Worm (Caenorhabditis elegans): ENCODE results near the gene szy-20.
A peak's percentile ranks its signal among the peaks of the same experiment; 100 is the strongest.

szy-20 gene

DNA sequence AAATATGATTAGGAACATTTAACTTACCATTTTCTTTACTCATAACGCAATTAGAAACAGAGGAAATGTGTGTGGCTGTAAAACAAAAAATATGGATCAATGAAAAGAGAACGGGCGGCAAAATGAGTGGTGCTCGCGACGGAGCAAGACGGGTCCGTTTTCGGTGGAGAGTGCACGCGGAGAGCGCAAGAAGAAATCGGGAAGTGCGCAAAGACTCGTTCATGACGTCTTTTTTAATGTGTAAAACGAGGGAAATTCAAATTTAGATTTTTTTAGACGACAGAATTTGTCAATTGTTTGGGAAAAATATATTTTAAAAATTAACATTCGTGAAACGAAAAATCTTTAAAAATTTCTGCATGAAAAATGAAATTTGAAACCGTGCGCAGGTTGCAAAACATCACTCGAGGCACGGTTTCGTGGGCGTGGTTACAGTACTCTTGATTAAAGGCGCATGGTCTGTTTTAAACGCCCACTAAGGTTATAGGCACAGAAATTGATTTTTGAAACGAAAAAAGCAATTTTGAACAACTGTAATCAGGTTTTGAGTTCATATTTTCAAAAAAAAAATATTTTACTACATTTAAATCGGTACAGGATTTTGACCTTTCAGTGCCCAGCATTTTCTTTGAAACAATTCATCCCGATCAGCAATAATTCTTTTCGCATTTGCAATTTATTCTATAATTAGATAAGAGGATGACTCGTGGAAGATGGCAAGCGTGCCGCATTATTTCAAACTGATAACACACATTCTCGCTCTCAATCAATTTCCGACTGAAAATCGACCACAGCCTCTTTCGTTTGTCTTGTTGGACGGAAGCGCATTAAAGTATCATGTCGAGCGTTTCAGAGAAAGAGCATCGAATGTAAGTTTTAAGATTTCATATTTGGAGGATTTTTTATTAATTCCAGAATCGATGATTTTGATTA lies at the start of gene szy-20, which contains the start of gene C18E9.5:
Gene szy-20 (minus strand): TSS at position 83 of the 933 bp plus-strand sequence.
Gene C18E9.5 (plus strand): TSS at position 730 of the 933 bp plus-strand sequence.
- no peak for TF ChIP-seq dao-5 (tag; optimal IDR thresholded peaks at IDR 0.05)
- TF ChIP-seq W03F9.2 (tag; optimal IDR thresholded peaks at IDR 0.05), result peak; percentile 64
- peak; percentile 75 for TF ChIP-seq him-1 (tag; optimal IDR thresholded peaks at IDR 0.05)

- TF ChIP-seq him-1 (tag; optimal IDR thresholded peaks at IDR 0.05) (no peak), W03F9.2 (tag; optimal IDR thresholded peaks at IDR 0.05) (no peak), dao-5 (tag; optimal IDR thresholded peaks at IDR 0.05) (no peak)
Observed at ce11 chrII:9017628-9018027, 48.5 kb upstream of the szy-20 start.

DNA sequence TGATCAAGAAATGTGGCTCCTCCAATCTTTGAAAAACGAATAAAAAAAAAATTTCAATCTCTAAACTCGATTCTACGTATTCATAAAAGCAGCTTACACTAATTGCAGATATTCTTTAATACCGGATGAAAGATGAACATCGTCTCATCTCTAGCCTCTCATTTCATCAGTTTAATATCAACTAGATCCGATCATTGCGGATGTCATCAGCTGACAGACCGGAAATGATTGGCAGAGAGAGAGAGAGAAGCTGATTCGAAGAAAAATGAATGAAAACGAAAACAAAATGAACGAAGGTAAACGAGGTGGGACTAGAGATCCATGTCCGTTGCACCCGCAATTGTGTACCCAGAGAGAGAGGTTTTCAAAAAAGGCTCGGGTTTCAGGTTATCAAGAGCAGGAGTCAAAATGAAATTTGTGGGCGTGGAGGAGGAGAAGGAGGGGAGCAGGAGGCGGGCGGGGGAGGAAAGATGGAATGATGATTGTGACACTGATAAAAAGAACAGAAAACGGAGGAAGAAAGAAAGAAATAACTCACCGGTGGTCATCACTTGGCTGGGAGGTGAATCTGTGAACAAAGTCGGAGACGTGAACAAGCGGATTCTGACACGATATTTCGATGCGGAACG lies 45.9 kb upstream of the szy-20 start:
- no peak for TF ChIP-seq W03F9.2 (tag; optimal IDR thresholded peaks at IDR 0.05)
- no peak for TF ChIP-seq him-1 (tag; optimal IDR thresholded peaks at IDR 0.05)
- no peak for TF ChIP-seq dao-5 (tag; optimal IDR thresholded peaks at IDR 0.05)

DNA sequence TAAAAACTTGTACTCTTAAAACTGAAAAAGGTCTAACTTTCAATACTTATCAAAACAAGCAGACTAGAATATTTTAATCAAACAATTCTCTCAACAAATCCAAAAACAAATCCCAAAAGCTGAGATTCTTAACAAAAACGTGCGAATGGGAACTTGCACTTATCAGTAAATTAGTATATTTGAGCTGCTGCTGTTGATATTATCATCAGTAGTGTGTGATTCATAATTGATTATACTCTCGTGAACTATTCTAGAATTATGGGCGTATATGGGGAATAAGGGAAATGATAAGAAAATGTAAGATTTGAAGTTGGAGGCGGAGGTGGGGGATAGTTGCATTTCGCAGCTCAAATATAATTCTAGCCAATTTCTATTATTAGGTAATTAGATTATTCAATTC lies 45.1 kb upstream of the szy-20 start:
- TF ChIP-seq him-1 (tag; optimal IDR thresholded peaks at IDR 0.05) (no peak), W03F9.2 (tag; optimal IDR thresholded peaks at IDR 0.05) (no peak), dao-5 (tag; optimal IDR thresholded peaks at IDR 0.05) (no peak)

ce11 chrII:9013341-9013740 lies 44.2 kb upstream of the szy-20 start:
- TF ChIP-seq W03F9.2 (tag; optimal IDR thresholded peaks at IDR 0.05) (no peak), dao-5 (tag; optimal IDR thresholded peaks at IDR 0.05) (no peak), him-1 (tag; optimal IDR thresholded peaks at IDR 0.05) (no peak)

DNA sequence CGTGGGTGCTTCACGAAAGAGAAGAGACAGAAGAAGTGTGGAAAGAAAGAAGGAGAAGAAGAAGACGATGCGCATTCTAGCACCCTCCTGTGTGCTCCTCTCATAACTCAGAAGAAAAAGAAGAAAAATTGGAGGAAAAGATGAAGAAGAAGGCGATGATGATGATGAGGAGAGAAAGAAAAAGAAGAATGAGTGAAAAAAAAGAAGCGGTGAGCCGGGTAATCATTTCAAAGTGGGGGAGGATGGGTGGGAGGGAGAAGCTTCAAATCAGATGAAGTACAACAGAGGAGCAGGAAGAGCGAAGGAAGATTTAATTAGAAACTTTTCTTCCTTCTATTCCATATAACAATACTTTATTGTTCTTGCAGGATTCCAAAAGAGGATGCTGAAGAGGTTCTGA lies 41.6 kb upstream of the szy-20 start:
- TF ChIP-seq him-1 (tag; optimal IDR thresholded peaks at IDR 0.05), result no peak

DNA sequence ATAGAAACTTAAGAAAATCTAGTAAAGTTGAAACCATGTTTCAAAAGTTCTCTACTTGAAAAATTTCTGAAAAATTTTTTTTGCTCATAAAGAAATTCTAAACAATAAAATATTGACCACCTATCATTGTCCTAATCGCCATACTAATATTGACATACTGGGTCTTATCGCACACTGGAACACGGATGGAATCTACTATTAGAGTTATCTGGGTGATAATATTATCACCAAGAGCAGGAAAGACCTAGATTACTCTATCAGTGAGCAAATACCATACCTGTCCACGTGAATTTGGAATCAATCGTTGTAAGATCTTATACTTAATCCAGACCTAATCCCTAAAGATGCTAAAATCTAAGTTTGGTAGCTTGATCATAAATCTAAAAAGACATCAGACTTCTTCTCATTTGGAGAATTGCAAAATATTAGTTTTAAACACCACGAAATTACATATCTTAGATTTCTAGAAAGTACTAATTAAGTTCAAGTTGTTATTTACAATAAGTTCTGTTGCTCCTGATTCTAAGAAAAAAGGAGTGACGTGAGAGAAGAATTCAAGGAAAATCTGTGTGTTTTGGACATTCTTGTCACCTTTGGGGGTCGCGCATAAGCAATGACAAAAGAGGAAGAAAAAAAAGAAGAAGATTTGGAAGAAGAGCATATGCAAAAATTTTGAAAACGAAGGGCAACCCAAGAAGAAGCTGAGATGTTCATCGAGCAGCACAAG lies 41.0 kb upstream of the szy-20 start:
- TF ChIP-seq dao-5 (tag; optimal IDR thresholded peaks at IDR 0.05) (no peak), W03F9.2 (tag; optimal IDR thresholded peaks at IDR 0.05) (no peak), him-1 (tag; optimal IDR thresholded peaks at IDR 0.05) (no peak)

ce11 chrII:9007741-9008140 lies 38.6 kb upstream of the szy-20 start:
- TF ChIP-seq W03F9.2 (tag; optimal IDR thresholded peaks at IDR 0.05) (no peak), dao-5 (tag; optimal IDR thresholded peaks at IDR 0.05) (no peak), him-1 (tag; optimal IDR thresholded peaks at IDR 0.05) (no peak)

ce11 chrII:9005067-9005466 lies 35.9 kb upstream of the szy-20 start, which contains the start of gene F44G4.7:
F44G4.7 (minus strand) TSS chrII:9005167.
- TF ChIP-seq W03F9.2 (tag; optimal IDR thresholded peaks at IDR 0.05) (no peak), him-1 (tag; optimal IDR thresholded peaks at IDR 0.05) (no peak), dao-5 (tag; optimal IDR thresholded peaks at IDR 0.05) (no peak)

ce11 chrII:9001743-9002222 lies 32.6 kb upstream of the szy-20 start, which contains the start of gene F44G4.6:
F44G4.6 (minus strand) TSS chrII:9001793.
- TF ChIP-seq W03F9.2 (tag; optimal IDR thresholded peaks at IDR 0.05), result no peak
- no peak for TF ChIP-seq dao-5 (tag; optimal IDR thresholded peaks at IDR 0.05)
- no peak for TF ChIP-seq him-1 (tag; optimal IDR thresholded peaks at IDR 0.05)

DNA sequence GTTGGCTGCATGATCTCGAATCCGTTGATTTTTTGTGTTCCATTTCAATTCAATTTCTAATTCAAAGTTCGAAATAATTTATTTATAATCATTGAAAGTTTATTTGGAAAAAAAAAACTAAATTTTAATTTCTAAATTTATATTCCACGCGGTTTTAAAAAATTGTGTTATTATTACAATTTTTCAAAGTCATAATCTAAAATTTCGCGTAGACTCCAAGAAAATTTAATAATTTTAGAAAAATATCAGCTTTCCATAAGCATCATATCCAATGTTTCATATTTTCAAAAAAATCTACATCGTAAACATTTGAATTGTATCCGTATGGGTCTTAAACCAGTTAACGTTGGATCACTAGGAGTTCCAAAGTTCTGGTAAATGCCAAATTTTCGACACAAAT lies 31.2 kb upstream of the szy-20 start, which contains the start of gene F44G4.5:
Gene F44G4.5 (minus strand): TSS at position 101 of the 400 bp plus-strand sequence.
- TF ChIP-seq W03F9.2 (tag; optimal IDR thresholded peaks at IDR 0.05), result no peak
- TF ChIP-seq dao-5 (tag; optimal IDR thresholded peaks at IDR 0.05), result no peak
- TF ChIP-seq him-1 (tag; optimal IDR thresholded peaks at IDR 0.05), result no peak

DNA sequence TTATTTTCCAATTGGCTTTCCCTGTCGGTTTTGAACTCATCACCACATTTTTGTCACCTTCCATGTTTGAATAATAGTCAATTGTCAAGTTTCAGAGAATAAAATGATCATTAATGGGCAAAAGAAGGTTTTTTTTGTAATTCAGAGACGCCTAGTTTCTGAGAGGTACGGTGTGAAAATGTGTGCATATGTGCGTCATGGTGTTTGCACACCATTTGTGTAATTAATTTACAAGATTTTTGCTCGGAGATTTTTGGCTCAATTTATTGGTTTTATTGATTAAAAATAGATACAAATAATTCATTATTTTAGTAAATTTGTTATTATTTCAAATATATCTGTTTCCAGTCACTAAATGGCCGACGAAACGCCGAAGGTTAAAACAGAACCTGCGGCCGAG lies 28.3 kb upstream of the szy-20 start, which contains the start of the genes F44G4.3 and tdp-1:
Gene F44G4.3 (minus strand): TSS at position 184 of the 400 bp plus-strand sequence.
Gene tdp-1 (plus strand): TSS at position 347 of the 400 bp plus-strand sequence.
- TF ChIP-seq W03F9.2 (tag; optimal IDR thresholded peaks at IDR 0.05) (no peak), him-1 (tag; optimal IDR thresholded peaks at IDR 0.05) (no peak), dao-5 (tag; optimal IDR thresholded peaks at IDR 0.05) (no peak)

- TF ChIP-seq W03F9.2 (tag; optimal IDR thresholded peaks at IDR 0.05) (no peak), him-1 (tag; optimal IDR thresholded peaks at IDR 0.05) (no peak), dao-5 (tag; optimal IDR thresholded peaks at IDR 0.05) (no peak)
Observed at ce11 chrII:8996064-8996463, 26.9 kb upstream of the szy-20 start, which contains the start of gene ndub-2. ndub-2 (plus strand) TSS chrII:8996364.

Measured in whole organism, L4/young adult.